Worm (Caenorhabditis elegans) whole organism, midembryonic: ENCODE data around the gene srx-67.

Experiments used
- T22C8.4 ChIP-seq: fragments of 200-800 bp; sonication (Bioruptor generic); IDR thresholded peaks from 2 replicates; pipeline ENCODE4 v1.3.6; 2022; ENCODE audit warnings: missing genetic modification characterization, missing compliant biosample characterization
- cog-1 ChIP-seq: sonication (generic microtip); optimal IDR thresholded peaks from 2 replicates; lab custom pipeline; 2016; ENCODE audit warnings: missing genetic modification characterization, missing compliant biosample characterization
- flt-1 ChIP-seq: fragments of 200-800 bp; sonication (Bioruptor generic); IDR thresholded peaks from 2 replicates; pipeline ENCODE4 v1.3.6; 2022; ENCODE audit warnings: missing genetic modification characterization, missing compliant biosample characterization
- klf-2 ChIP-seq: fragments of 200-800 bp; sonication (Bioruptor generic); conservative IDR thresholded peaks from 2 replicates; pipeline ENCODE4 v1.3.6; 2022; ENCODE audit warnings: missing genetic modification reagents, missing genetic modification characterization, missing compliant biosample characterization
- med-1 ChIP-seq: sonication (generic microtip); optimal IDR thresholded peaks from 2 replicates; lab custom pipeline; 2017; ENCODE audit warnings: missing genetic modification characterization, mild to moderate bottlenecking, missing compliant biosample characterization, antibody characterized with exemption, missing genetic modification reagents; ENCODE audit not compliant: insufficient read depth
- ref-1 ChIP-seq: fragments of 200-800 bp; sonication (Bioruptor generic); conservative IDR thresholded peaks from 2 replicates; pipeline ENCODE4 v1.3.6; 2022; ENCODE audit warnings: missing genetic modification reagents, missing genetic modification characterization, missing compliant biosample characterization
- tab-1 ChIP-seq: fragments of 200-800 bp; sonication (Bioruptor generic); IDR thresholded peaks from 2 replicates; pipeline ENCODE4 v1.3.6; 2022; ENCODE audit warnings: missing genetic modification characterization, missing compliant biosample characterization
- ztf-23 ChIP-seq: fragments of 200-800 bp; sonication (Bioruptor generic); IDR thresholded peaks from 2 replicates; pipeline ENCODE4 v1.3.6; 2022; ENCODE audit warnings: missing genetic modification reagents, missing genetic modification characterization, missing compliant biosample characterization
- ztf-29 ChIP-seq: fragments of 200-800 bp; sonication (Bioruptor generic); IDR thresholded peaks from 2 replicates; pipeline ENCODE4 v1.3.6; 2022; ENCODE audit warnings: missing genetic modification reagents, missing genetic modification characterization, missing compliant biosample characterization

- TF ChIP-seq cog-1 (tag; lab: Kevin White, UChicago), result no peak
- TF ChIP-seq ztf-23 (GFP tag; lab: Robert Waterston, UW), result no peak
- no peak for TF ChIP-seq flt-1
- no peak for TF ChIP-seq T22C8.4 (GFP tag; lab: Robert Waterston, UW)
- no peak for TF ChIP-seq tab-1
- TF ChIP-seq med-1 (GFP tag; lab: Kevin White, UChicago), result no peak
- no peak for TF ChIP-seq klf-2 (GFP tag; lab: Robert Waterston, UW)
- TF ChIP-seq ref-1 (GFP tag; lab: Robert Waterston, UW), result no peak
- no peak for TF ChIP-seq ztf-29 (GFP tag; lab: Robert Waterston, UW)
Measured at ce11 chrV:3890761-3891160, 25.8 kb upstream of the srx-67 start, which contains the start of gene C17E7.9.
